Worm (Caenorhabditis elegans): Measurements from ENCODE around the gene sfxn-2.

The sfxn-2 gene

ce11 chrX:7961623-7962022 lies 3.5 kb upstream of the sfxn-2 start, which contains the start of gene sem-5:
Gene sem-5 (minus strand): TSS chrX:7961723.
- TF ChIP-seq nhr-20 (tag; optimal IDR thresholded peaks at IDR 0.05) (no peak), ceh-8 (GFP tag; optimal IDR thresholded peaks at IDR 0.05) (no peak), nhr-77 (tag; optimal IDR thresholded peaks at IDR 0.05) (no peak), isw-1 (GFP tag; IDR thresholded peaks at IDR 0.05) (no peak), nhr-28 (tag; optimal IDR thresholded peaks at IDR 0.05) (no peak)

- peak; percentile 23 for TF ChIP-seq fkh-8 (tag; optimal IDR thresholded peaks at IDR 0.05)
- TF ChIP-seq ama-1 (optimal IDR thresholded peaks at IDR 0.05) = peak; percentile 21
- no peak for TF ChIP-seq elt-3 (tag; optimal IDR thresholded peaks at IDR 0.05)
- TF ChIP-seq lin-14 (GFP tag; optimal IDR thresholded peaks at IDR 0.05) = peak; percentile 53
- TF ChIP-seq aha-1 (tag; optimal IDR thresholded peaks at IDR 0.05) = no peak
- peak in 1 of 2 experiments; percentile 13 for TF ChIP-seq ztf-11 (tag; optimal IDR thresholded peaks at IDR 0.05)
- TF ChIP-seq efl-1 (optimal IDR thresholded peaks at IDR 0.05) = no peak
- TF ChIP-seq efl-1 (GFP tag; optimal IDR thresholded peaks at IDR 0.05 in 1 of 2) = peak in 1 of 2 experiments; percentile 86
- no peak for TF ChIP-seq nhr-71 (tag; optimal IDR thresholded peaks at IDR 0.05)
Measured at ce11 chrX:7956449-7956848, 1.7 kb downstream of the sfxn-2 start.

ce11 chrX:7954328-7954727 lies 3.8 kb downstream of the sfxn-2 start, which contains the start of gene dct-1:
Gene dct-1 (plus strand): TSS chrX:7954354.
- peak; percentile 94 for TF ChIP-seq rnt-1 (tag; optimal IDR thresholded peaks at IDR 0.05)
- TF ChIP-seq aly-2 (tag; optimal IDR thresholded peaks at IDR 0.05) = no peak
- TF ChIP-seq ceh-90 (tag; optimal IDR thresholded peaks at IDR 0.05) = no peak
- TF ChIP-seq egl-13 (tag; optimal IDR thresholded peaks at IDR 0.05) = no peak
- no peak for TF ChIP-seq blmp-1 (tag; optimal IDR thresholded peaks at IDR 0.05)
- peak; percentile 63 for TF ChIP-seq nhr-71 (tag; optimal IDR thresholded peaks at IDR 0.05)
- TF ChIP-seq efl-1 (optimal IDR thresholded peaks at IDR 0.05) = no peak
- peak in 1 of 2 experiments; percentile 55 for TF ChIP-seq efl-1 (GFP tag; optimal IDR thresholded peaks at IDR 0.05 in 1 of 2)
- TF ChIP-seq ztf-11 (tag; optimal IDR thresholded peaks at IDR 0.05) = no peak
- TF ChIP-seq tbx-2 (tag; optimal IDR thresholded peaks at IDR 0.05) = no peak
- TF ChIP-seq elt-3 (tag; optimal IDR thresholded peaks at IDR 0.05) = no peak
- peak; percentile 13 for TF ChIP-seq ztf-4 (tag; optimal IDR thresholded peaks at IDR 0.05)
- TF ChIP-seq grh-1 (GFP tag; IDR thresholded peaks at IDR 0.05) = no peak
- TF ChIP-seq unc-86 (tag; optimal IDR thresholded peaks at IDR 0.05) = no peak
- TF ChIP-seq irx-1 (tag; optimal IDR thresholded peaks at IDR 0.05) = peak; percentile 8
- TF ChIP-seq ces-1 (GFP tag; optimal IDR thresholded peaks at IDR 0.05) = no peak
- TF ChIP-seq lin-39 (tag; optimal IDR thresholded peaks at IDR 0.05) = peak; percentile 14
- TF ChIP-seq lin-14 (GFP tag; optimal IDR thresholded peaks at IDR 0.05) = peak; percentile 62
- no peak for TF ChIP-seq dsc-1 (tag; optimal IDR thresholded peaks at IDR 0.05)
- peak; percentile 18 for TF ChIP-seq nhr-20 (tag; optimal IDR thresholded peaks at IDR 0.05)
- TF ChIP-seq lin-13 (GFP tag; optimal IDR thresholded peaks at IDR 0.05) = no peak
- TF ChIP-seq nhr-47 (tag; optimal IDR thresholded peaks at IDR 0.05) = peak; percentile 0
- no peak for TF ChIP-seq mep-1 (tag; optimal IDR thresholded peaks at IDR 0.05)
- peak; percentile 45 for TF ChIP-seq nhr-19 (GFP tag; conservative IDR thresholded peaks at IDR 0.05)
- no peak for TF ChIP-seq ama-1 (optimal IDR thresholded peaks at IDR 0.05)
- TF ChIP-seq unc-130 (tag; optimal IDR thresholded peaks at IDR 0.05) = peak; percentile 16
- no peak for TF ChIP-seq unc-30 (tag; optimal IDR thresholded peaks at IDR 0.05)
- no peak for TF ChIP-seq fos-1 (tag; optimal IDR thresholded peaks at IDR 0.05)
- no peak for TF ChIP-seq sox-4 (tag; optimal IDR thresholded peaks at IDR 0.05)
- TF ChIP-seq mef-2 (tag; optimal IDR thresholded peaks at IDR 0.05) = no peak
- no peak for TF ChIP-seq sup-37 (GFP tag; optimal IDR thresholded peaks at IDR 0.05)
- no peak for TF ChIP-seq nhr-85 (tag)
- no peak for TF ChIP-seq unc-62 (GFP tag; optimal IDR thresholded peaks at IDR 0.05)
- no peak for TF ChIP-seq skn-1 (tag; optimal IDR thresholded peaks at IDR 0.05)
- TF ChIP-seq pqm-1 (tag; optimal IDR thresholded peaks at IDR 0.05) = no peak
- no peak for TF ChIP-seq ceh-88 (GFP tag; IDR thresholded peaks at IDR 0.05)
- TF ChIP-seq fkh-10 (GFP tag; optimal IDR thresholded peaks at IDR 0.05) = no peak
- TF ChIP-seq snpc-4 (tag; optimal IDR thresholded peaks at IDR 0.05) = no peak
- TF ChIP-seq egl-27 (tag; optimal IDR thresholded peaks at IDR 0.05) = no peak
- TF ChIP-seq xbp-1 (tag; optimal IDR thresholded peaks at IDR 0.05) = no peak
- TF ChIP-seq nhr-76 (tag; optimal IDR thresholded peaks at IDR 0.05) = no peak
- peak in 1 of 2 experiments; percentile 16 for TF ChIP-seq lsy-2 (tag; optimal IDR thresholded peaks at IDR 0.05)
- no peak for TF ChIP-seq fkh-8 (tag; optimal IDR thresholded peaks at IDR 0.05)
- TF ChIP-seq pag-3 (tag; optimal IDR thresholded peaks at IDR 0.05; ENCODE audit: borderline replicate concordance, insufficient read depth) = no peak
- TF ChIP-seq efl-3 (GFP tag; optimal IDR thresholded peaks at IDR 0.05) = no peak
